Fruit fly (Drosophila melanogaster): ENCODE measurements around the gene CG3386.

The CG3386 gene

dm6 chr3L:640324-640974, 41.8 kb downstream of the CG3386 start (continued):
- TF ChIP-seq CG32767 (GFP tag; IDR thresholded peaks at IDR 0.05), result peak; percentile 74
- no peak for TF ChIP-seq hb (GFP tag; IDR thresholded peaks at IDR 0.05; ENCODE audit: partially characterized antibody)
- TF ChIP-seq inv (GFP tag; IDR thresholded peaks at IDR 0.05; ENCODE audit: partially characterized antibody), result no peak
- no peak for TF ChIP-seq Poxn (GFP tag; IDR thresholded peaks at IDR 0.05)
- no peak for TF ChIP-seq CG34224 (GFP tag; IDR thresholded peaks at IDR 0.05; ENCODE audit: partially characterized antibody)
- peak; percentile 62 for TF ChIP-seq chn (GFP tag; optimal IDR thresholded peaks at IDR 0.05)
- peak; percentile 51 for TF ChIP-seq Hey (tag; optimal IDR thresholded peaks at IDR 0.05)
- TF ChIP-seq dmrt99B (tag; optimal IDR thresholded peaks at IDR 0.05), result peak; percentile 83
- peak; percentile 83 for TF ChIP-seq CG15479 (GFP tag; optimal IDR thresholded peaks at IDR 0.05)
- TF ChIP-seq pfk (GFP tag; optimal IDR thresholded peaks at IDR 0.05), result peak; percentile 78
- TF ChIP-seq CG4282 (GFP tag; optimal IDR thresholded peaks at IDR 0.05), result no peak
- TF ChIP-seq gcm2 (GFP tag; optimal IDR thresholded peaks at IDR 0.05), result peak; percentile 80
- TF ChIP-seq CG12071 (GFP tag; optimal IDR thresholded peaks at IDR 0.05), result peak; percentile 41
- TF ChIP-seq Trl (optimal IDR thresholded peaks at IDR 0.05), result no peak
- TF ChIP-seq Trl (GFP tag; optimal IDR thresholded peaks at IDR 0.05), result peak; percentile 90
- peak; percentile 64 for TF ChIP-seq CG3163 (GFP tag; optimal IDR thresholded peaks at IDR 0.05)
- TF ChIP-seq Lpt (GFP tag; optimal IDR thresholded peaks at IDR 0.05), result no peak
- TF ChIP-seq Blimp-1 (GFP tag; optimal IDR thresholded peaks at IDR 0.05), result peak; percentile 82
- TF ChIP-seq Asciz (GFP tag; optimal IDR thresholded peaks at IDR 0.05), result peak; percentile 88
- TF ChIP-seq lov (optimal IDR thresholded peaks at IDR 0.05), result no peak
- no peak; the same call in 2 of the 3 replicates for TF ChIP-seq lov (GFP tag; IDR thresholded peaks at IDR 0.05)
- TF ChIP-seq CG15011 (GFP tag; optimal IDR thresholded peaks at IDR 0.05), result peak; percentile 74
- TF ChIP-seq CG11696 (GFP tag; IDR thresholded peaks at IDR 0.05), result peak; percentile 47
- peak; percentile 71 for TF ChIP-seq Dad (GFP tag; optimal IDR thresholded peaks at IDR 0.05)
- no peak for TF ChIP-seq cg (GFP tag; optimal IDR thresholded peaks at IDR 0.05)
- peak; percentile 54 for TF ChIP-seq CG7745 (tag; optimal IDR thresholded peaks at IDR 0.05)
- TF ChIP-seq CG9876 (GFP tag; optimal IDR thresholded peaks at IDR 0.05), result peak; percentile 76
- peak; percentile 84 for TF ChIP-seq CG11504 (tag; optimal IDR thresholded peaks at IDR 0.05)
- no peak for TF ChIP-seq hth (optimal IDR thresholded peaks at IDR 0.05)
- TF ChIP-seq Doc2 (GFP tag; IDR thresholded peaks at IDR 0.05), result no peak
- peak; percentile 63; the same call in 2 of the 3 replicates for TF ChIP-seq ken (GFP tag; IDR thresholded peaks at IDR 0.05)
- TF ChIP-seq rib (GFP tag; IDR thresholded peaks at IDR 0.05), result peak; percentile 62
- peak; percentile 31; the same call in 1 of the 2 replicates for TF ChIP-seq CG14667 (GFP tag; IDR thresholded peaks at IDR 0.05)
- peak; percentile 78 to 93 for TF ChIP-seq chif (GFP tag; optimal IDR thresholded peaks at IDR 0.05)
- TF ChIP-seq CG6765 (GFP tag; optimal IDR thresholded peaks at IDR 0.05), result peak; percentile 71
- peak; percentile 77 for TF ChIP-seq CG17328 (GFP tag; IDR thresholded peaks at IDR 0.05)
- peak; percentile 82 for TF ChIP-seq Hr3 (GFP tag; optimal IDR thresholded peaks at IDR 0.05)
- TF ChIP-seq Dip2 (GFP tag; IDR thresholded peaks at IDR 0.05), result no peak
- TF ChIP-seq fd102C (GFP tag; optimal IDR thresholded peaks at IDR 0.05), result peak; percentile 80
- peak; percentile 85 for TF ChIP-seq CG7839 (tag; optimal IDR thresholded peaks at IDR 0.05)
- peak; percentile 54 for TF ChIP-seq CG2116 (GFP tag; optimal IDR thresholded peaks at IDR 0.05)
- peak; percentile 51; the same call in 1 of the 2 replicates for TF ChIP-seq CG11247 (GFP tag; IDR thresholded peaks at IDR 0.05)
- peak; percentile 85 for TF ChIP-seq Antp (GFP tag; optimal IDR thresholded peaks at IDR 0.05)
- TF ChIP-seq Camta (GFP tag; optimal IDR thresholded peaks at IDR 0.05), result peak; percentile 85
- TF ChIP-seq HmgZ (tag; optimal IDR thresholded peaks at IDR 0.05), result peak; percentile 51
- TF ChIP-seq CG1792 (GFP tag; optimal IDR thresholded peaks at IDR 0.05), result peak; percentile 72
- TF ChIP-seq CG10366 (GFP tag; IDR thresholded peaks at IDR 0.05), result peak; percentile 72
- peak; percentile 50 for TF ChIP-seq nau (GFP tag; optimal IDR thresholded peaks at IDR 0.05)
- peak; percentile 64 for TF ChIP-seq CG18764 (GFP tag; optimal IDR thresholded peaks at IDR 0.05)
- TF ChIP-seq CG10565 (GFP tag; optimal IDR thresholded peaks at IDR 0.05), result peak; percentile 60
- TF ChIP-seq luna (GFP tag; optimal IDR thresholded peaks at IDR 0.05), result peak; percentile 25
